Fruit fly (Drosophila melanogaster) whole organism, larva: ENCODE data around the gene chp.

Source experiments
- noc ChIP-seq: fragments of 200-800 bp; sonication (Bioruptor generic); optimal IDR thresholded peaks from 3 replicates; lab custom pipeline; 2019; ENCODE audit warnings: missing biosample characterization, mild to moderate bottlenecking, missing genetic modification characterization, moderate library complexity

chp gene

dm6 chr3R:31210630-31211029, at the start of gene chp:
Gene chp (minus strand): TSS chr3R:31210730.
- TF ChIP-seq noc (tag; lab: Kevin White, UChicago): no peak

dm6 chr3R:31259947-31260346, 49.4 kb upstream of the chp start, which contains the start of gene CAH16:
Gene CAH16 (plus strand): TSS chr3R:31260247.
- no peak for TF ChIP-seq noc (tag; lab: Kevin White, UChicago)

dm6 chr3R:31257299-31257698, 46.8 kb upstream of the chp start, which contains the start of gene CAH6:
Gene CAH6 (plus strand): TSS chr3R:31257599.
- no peak for TF ChIP-seq noc (tag; lab: Kevin White, UChicago)

dm6 chr3R:31254808-31255207, 44.3 kb upstream of the chp start, which contains the start of the genes CG1750 and spn-F:
Gene CG1750 (minus strand): TSS chr3R:31254900.
Gene spn-F (plus strand): TSS chr3R:31255127.
- TF ChIP-seq noc (tag; lab: Kevin White, UChicago): no peak

dm6 chr3R:31252093-31252962, 41.8 kb upstream of the chp start, which contains the start of the genes qless and mRpL32:
Gene qless (minus strand): TSS chr3R:31252608.
Gene mRpL32 (plus strand): TSS chr3R:31252872.
- TF ChIP-seq noc (tag; lab: Kevin White, UChicago): no peak

dm6 chr3R:31251130-31251770, 40.7 kb upstream of the chp start:
- no peak for TF ChIP-seq noc (tag; lab: Kevin White, UChicago)

- peak; percentile 48 for TF ChIP-seq noc (tag; lab: Kevin White, UChicago)
Measured at dm6 chr3R:31250426-31251034, 40.0 kb upstream of the chp start.

- no peak for TF ChIP-seq noc (tag; lab: Kevin White, UChicago)
Measured at dm6 chr3R:31248245-31248644, 37.7 kb upstream of the chp start.

dm6 chr3R:31247281-31247995, 36.9 kb upstream of the chp start:
- TF ChIP-seq noc (tag; lab: Kevin White, UChicago): no peak

dm6 chr3R:31245785-31246184, 35.3 kb upstream of the chp start:
- TF ChIP-seq noc (tag; lab: Kevin White, UChicago): no peak

dm6 chr3R:31243079-31243668, 32.6 kb upstream of the chp start:
- no peak for TF ChIP-seq noc (tag; lab: Kevin White, UChicago)

dm6 chr3R:31241109-31241508, 30.6 kb upstream of the chp start:
- TF ChIP-seq noc (tag; lab: Kevin White, UChicago): no peak

dm6 chr3R:31240023-31240422, 29.5 kb upstream of the chp start:
- TF ChIP-seq noc (tag; lab: Kevin White, UChicago): no peak

- no peak for TF ChIP-seq noc (tag; lab: Kevin White, UChicago)
Measured at dm6 chr3R:31235262-31235661, 24.7 kb upstream of the chp start, which contains the start of gene CG15564. Gene CG15564 (minus strand): TSS chr3R:31235362.

- TF ChIP-seq noc (tag; lab: Kevin White, UChicago): no peak
Measured at dm6 chr3R:31232236-31232635, 21.7 kb upstream of the chp start, which contains the start of gene CG15563. Gene CG15563 (minus strand): TSS chr3R:31232336.
